Fruit fly (Drosophila melanogaster): ENCODE data around the gene CG12692.

Gene CG12692

dm6 chrX:4324781-4325180, 22.6 kb upstream of the CG12692 start (continued):
- TF ChIP-seq CG17802 (tag; optimal IDR thresholded peaks at IDR 0.05): peak; percentile 88
- TF ChIP-seq Hr51 (GFP tag; optimal IDR thresholded peaks at IDR 0.05): peak; percentile 97
- TF ChIP-seq CG7357 (GFP tag; IDR thresholded peaks at IDR 0.05): peak; percentile 97
- TF ChIP-seq hbn (GFP tag; IDR thresholded peaks at IDR 0.05; ENCODE audit: partially characterized antibody): no peak
- peak; percentile 75 for TF ChIP-seq Sry-δ (GFP tag; optimal IDR thresholded peaks at IDR 0.05)
- peak; percentile 98 for TF ChIP-seq CG30403 (GFP tag; optimal IDR thresholded peaks at IDR 0.05)
- peak; percentile 97 for TF ChIP-seq Atf-2 (GFP tag; optimal IDR thresholded peaks at IDR 0.05)
- peak; percentile 96 for TF ChIP-seq CG6765 (GFP tag; optimal IDR thresholded peaks at IDR 0.05)
- peak; percentile 29; the same call in 1 of the 3 replicates for TF ChIP-seq CG34224 (GFP tag; IDR thresholded peaks at IDR 0.05; ENCODE audit: partially characterized antibody)
- TF ChIP-seq HmgD (GFP tag; optimal IDR thresholded peaks at IDR 0.05): peak; percentile 98
- peak; percentile 98 for TF ChIP-seq Sox102F (GFP tag; optimal IDR thresholded peaks at IDR 0.05)
- TF ChIP-seq Aef1 (GFP tag; IDR thresholded peaks at IDR 0.05): peak; percentile 99
- TF ChIP-seq lbe (GFP tag; optimal IDR thresholded peaks at IDR 0.05): peak; percentile 98
- peak; percentile 99 for TF ChIP-seq lmd (GFP tag; IDR thresholded peaks at IDR 0.05)
- TF ChIP-seq C15 (GFP tag; IDR thresholded peaks at IDR 0.05): peak; percentile 98
- TF ChIP-seq CG13624 (GFP tag; optimal IDR thresholded peaks at IDR 0.05): peak; percentile 99
- TF ChIP-seq CG13424 (tag; optimal IDR thresholded peaks at IDR 0.05): peak; percentile 99
- peak; percentile 98 for TF ChIP-seq Antp (GFP tag; optimal IDR thresholded peaks at IDR 0.05)
- TF ChIP-seq amos (GFP tag; IDR thresholded peaks at IDR 0.05; ENCODE audit: partially characterized antibody): no peak
- peak; percentile 96 for TF ChIP-seq NK7.1 (GFP tag; optimal IDR thresholded peaks at IDR 0.05)
- TF ChIP-seq CG2120 (GFP tag; optimal IDR thresholded peaks at IDR 0.05): peak; percentile 100
- TF ChIP-seq CG17328 (GFP tag; IDR thresholded peaks at IDR 0.05): peak; percentile 98
- TF ChIP-seq yki (optimal IDR thresholded peaks at IDR 0.05): no peak
- TF ChIP-seq Dref (GFP tag; IDR thresholded peaks at IDR 0.05): peak; percentile 54
- peak; percentile 99 for TF ChIP-seq Ptx1 (GFP tag; IDR thresholded peaks at IDR 0.05)
- peak; percentile 93 for TF ChIP-seq CG2875 (GFP tag; optimal IDR thresholded peaks at IDR 0.05)
- no peak for TF ChIP-seq HLH4C (GFP tag; IDR thresholded peaks at IDR 0.05; ENCODE audit: partially characterized antibody)
- peak; percentile 99 for TF ChIP-seq lilli (GFP tag; optimal IDR thresholded peaks at IDR 0.05)
- TF ChIP-seq CG2678 (tag; optimal IDR thresholded peaks at IDR 0.05): peak; percentile 99
- peak; percentile 98 for TF ChIP-seq stc (GFP tag; IDR thresholded peaks at IDR 0.05)
- TF ChIP-seq rib (GFP tag; IDR thresholded peaks at IDR 0.05): peak; percentile 99
- TF ChIP-seq Bteb2 (GFP tag; optimal IDR thresholded peaks at IDR 0.05): peak; percentile 98
- peak; percentile 42 for TF ChIP-seq zf30C (GFP tag; optimal IDR thresholded peaks at IDR 0.05)
- TF ChIP-seq crc (GFP tag; optimal IDR thresholded peaks at IDR 0.05): peak; percentile 97
- peak; percentile 98 for TF ChIP-seq tap (tag; optimal IDR thresholded peaks at IDR 0.05)
- peak; percentile 99 for TF ChIP-seq sob (GFP tag; IDR thresholded peaks at IDR 0.05)
- peak; percentile 98 for TF ChIP-seq Oli (tag; optimal IDR thresholded peaks at IDR 0.05)
- peak; percentile 96 for TF ChIP-seq odd (GFP tag; optimal IDR thresholded peaks at IDR 0.05)
- TF ChIP-seq CG11695 (GFP tag; IDR thresholded peaks at IDR 0.05): peak; percentile 98
- TF ChIP-seq CG2889 (GFP tag; IDR thresholded peaks at IDR 0.05): peak; percentile 99
- TF ChIP-seq CG13894 (tag; optimal IDR thresholded peaks at IDR 0.05): peak; percentile 99
- no peak for TF ChIP-seq ato (GFP tag; IDR thresholded peaks at IDR 0.05; ENCODE audit: partially characterized antibody)
- TF ChIP-seq Mad (GFP tag; optimal IDR thresholded peaks at IDR 0.05): peak; percentile 97
- TF ChIP-seq CG12769 (tag; optimal IDR thresholded peaks at IDR 0.05): peak; percentile 100
- peak; percentile 97 for TF ChIP-seq CG1233 (GFP tag; optimal IDR thresholded peaks at IDR 0.05)
- TF ChIP-seq toy (GFP tag; IDR thresholded peaks at IDR 0.05): peak; percentile 98
- TF ChIP-seq Usf (GFP tag; optimal IDR thresholded peaks at IDR 0.05): peak; percentile 95
- peak; percentile 98 for TF ChIP-seq CG10147 (GFP tag; optimal IDR thresholded peaks at IDR 0.05)
- TF ChIP-seq Ravus (GFP tag; IDR thresholded peaks at IDR 0.05): peak; percentile 99
- TF ChIP-seq B-H2 (GFP tag; optimal IDR thresholded peaks at IDR 0.05): peak; percentile 99
- TF ChIP-seq scrt (GFP tag; optimal IDR thresholded peaks at IDR 0.05): peak; percentile 96
